Worm (Caenorhabditis elegans) whole organism, L4/young adult: Measurements from ENCODE around the gene W04B5.6.

Source experiments
- W03F9.2 ChIP-seq: fragments of 150-350 bp; optimal IDR thresholded peaks from 2 replicates; lab custom pipeline; 2014; ENCODE audit warnings: missing biosample characterization, missing genetic modification characterization
- dao-5 ChIP-seq: sonication (generic microtip); optimal IDR thresholded peaks from 2 replicates; lab custom pipeline; 2016; ENCODE audit warnings: missing genotype, missing genetic modification characterization, moderate library complexity, missing compliant biosample characterization
- him-1 ChIP-seq: sonication (generic microtip); optimal IDR thresholded peaks from 2 replicates; lab custom pipeline; 2016; ENCODE audit warnings: missing genotype, missing genetic modification reagents, missing genetic modification characterization, missing compliant biosample characterization

DNA sequence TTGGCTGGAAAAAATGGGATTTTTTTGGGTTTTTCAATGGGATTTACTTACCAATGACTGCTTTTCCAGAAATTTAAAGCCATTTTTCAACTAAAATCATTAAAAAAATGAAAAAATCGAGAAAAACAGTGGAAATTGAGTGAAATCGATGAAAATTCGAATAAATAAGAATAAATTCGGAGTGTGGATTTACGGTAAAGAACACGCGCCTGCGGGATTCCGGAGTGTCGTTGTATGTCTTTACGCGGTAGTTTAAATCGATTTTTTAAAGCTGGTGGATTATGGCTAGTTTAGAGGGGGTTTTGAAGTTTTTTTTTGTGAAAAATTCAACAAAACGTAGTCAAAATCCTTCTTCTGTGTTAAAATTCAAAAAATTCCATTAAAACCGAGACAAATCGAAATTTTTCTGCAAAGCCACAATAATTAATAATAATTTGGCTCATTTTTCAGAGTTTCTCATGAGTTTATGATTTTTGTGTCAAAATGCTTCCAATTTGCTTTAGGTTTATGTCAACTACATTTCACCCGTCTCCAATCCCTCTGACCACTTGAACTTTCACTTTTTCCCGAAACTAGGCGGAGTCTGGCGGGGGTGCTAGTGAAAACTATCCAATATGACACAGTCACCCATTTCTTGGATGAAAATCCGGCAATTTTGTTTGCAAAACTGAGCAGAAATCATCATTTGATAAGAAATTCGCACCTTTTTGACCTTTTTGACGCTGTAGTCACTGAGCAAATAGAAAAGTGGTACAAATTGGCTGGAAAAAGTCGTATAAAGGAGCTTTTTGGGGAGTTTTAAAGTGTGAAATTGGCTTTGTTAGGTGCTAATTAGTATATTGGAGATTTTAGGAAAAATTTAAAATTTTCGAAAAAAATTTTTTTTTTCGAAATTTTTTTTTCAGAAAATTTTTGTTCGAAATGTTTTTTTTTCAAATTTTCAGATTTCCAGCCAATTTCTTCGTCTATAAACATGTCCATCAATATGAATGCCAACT lies 33.8 kb downstream of the W04B5.6 start, which contains the start of the genes cic-1 and strm-1:
- TF ChIP-seq W03F9.2 (tag; lab: Kevin White, UChicago) (peak; percentile 53), him-1 (tag; lab: Kevin White, UChicago) (no peak), dao-5 (tag; lab: Kevin White, UChicago) (no peak)
